Fruit fly (Drosophila melanogaster): Measurements from ENCODE around the gene CG13075.

DNA sequence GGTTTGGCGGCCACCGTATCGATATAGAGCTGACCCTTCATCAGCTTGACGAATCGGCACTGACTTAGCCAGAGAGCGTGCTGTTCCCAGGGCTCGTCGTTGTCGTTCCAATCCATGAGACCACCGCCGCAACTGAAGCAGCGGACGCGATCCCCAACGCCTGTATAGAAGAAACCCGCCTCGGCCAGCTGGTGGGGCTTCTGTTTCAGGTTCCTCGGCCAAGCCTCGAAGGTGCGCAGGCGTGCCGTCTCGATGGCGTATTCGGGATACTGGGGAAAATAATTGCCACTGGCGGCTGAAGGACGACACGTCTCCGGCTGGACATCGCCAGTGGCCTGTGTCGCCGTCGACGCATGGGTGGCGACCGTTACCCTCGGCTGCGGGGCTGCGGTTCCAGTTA lies 44.7 kb upstream of the CG13075 start:
- TF ChIP-seq insv (optimal IDR thresholded peaks at IDR 0.05) (no peak), psq (optimal IDR thresholded peaks at IDR 0.05) (no peak), h (optimal IDR thresholded peaks at IDR 0.05) (no peak), Sin3A (optimal IDR thresholded peaks at IDR 0.05) (no peak), ttk (optimal IDR thresholded peaks at IDR 0.05) (no peak), Myc (optimal IDR thresholded peaks at IDR 0.05) (no peak)
